Fruit fly (Drosophila melanogaster): ENCODE data around the gene CIAPIN1.

Gene CIAPIN1

DNA sequence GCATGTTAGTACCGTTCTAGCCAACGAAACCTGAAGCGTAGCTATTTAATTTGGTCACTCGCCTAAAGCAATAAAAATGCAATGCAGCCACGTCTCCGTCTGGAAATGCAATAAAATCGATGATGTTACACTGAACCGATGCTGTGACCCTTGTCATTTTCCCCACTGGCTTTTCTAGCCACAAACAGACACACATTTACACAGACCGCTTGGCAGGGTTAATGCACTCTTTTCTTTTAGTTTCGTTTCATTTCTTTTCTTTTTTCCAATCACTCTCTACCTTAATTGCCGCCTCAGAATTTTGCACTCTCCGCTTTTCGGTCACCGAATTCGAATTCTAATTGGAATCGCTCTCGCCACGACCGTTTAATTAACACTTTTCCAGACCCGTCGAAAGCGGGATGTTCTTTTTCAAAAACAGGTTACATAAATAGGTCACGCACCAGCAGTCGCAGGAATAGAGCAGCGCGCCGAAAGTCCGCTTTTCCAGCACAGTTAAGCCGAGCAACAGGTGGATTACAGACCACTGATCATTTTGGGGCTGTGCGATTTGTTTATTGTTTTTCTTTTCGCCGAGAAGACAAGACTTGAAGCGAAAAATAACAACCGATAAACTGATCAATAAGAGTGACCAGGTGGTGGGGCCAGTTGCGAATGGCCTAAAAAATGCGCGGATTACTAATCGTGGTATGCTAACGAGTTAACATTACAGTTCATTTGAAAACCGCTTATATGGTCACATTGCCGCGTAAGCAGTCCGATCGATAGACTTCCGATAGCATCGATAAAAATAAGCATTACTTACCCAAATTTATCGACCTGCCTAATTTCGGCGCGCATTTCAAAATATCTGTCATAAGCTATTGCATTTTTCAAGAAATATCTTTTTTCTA, 18.8 kb upstream of the CIAPIN1 start, which contains the start of gene ck (continued):
- TF ChIP-seq Spps (tag; optimal IDR thresholded peaks at IDR 0.05) (no peak), zf30C (GFP tag; optimal IDR thresholded peaks at IDR 0.05) (no peak), stwl (tag; optimal IDR thresholded peaks at IDR 0.05) (peak; percentile 92), run (tag; optimal IDR thresholded peaks at IDR 0.05) (no peak), CG8388 (GFP tag; optimal IDR thresholded peaks at IDR 0.05) (no peak), CkIIα-i1 (GFP tag; IDR thresholded peaks at IDR 0.05) (no peak), CG6683 (GFP tag; optimal IDR thresholded peaks at IDR 0.05) (no peak), hkb (optimal IDR thresholded peaks at IDR 0.05) (no peak), hkb (GFP tag; IDR thresholded peaks at IDR 0.05) (no peak), Dip3 (GFP tag; optimal IDR thresholded peaks at IDR 0.05) (no peak), CG6654 (GFP tag; optimal IDR thresholded peaks at IDR 0.05) (no peak), CG13894 (tag; optimal IDR thresholded peaks at IDR 0.05) (peak; percentile 23), dmrt99B (tag; optimal IDR thresholded peaks at IDR 0.05) (no peak), NFAT (GFP tag; IDR thresholded peaks at IDR 0.05) (no peak), eyg (GFP tag; optimal IDR thresholded peaks at IDR 0.05) (no peak), CG32767 (GFP tag; IDR thresholded peaks at IDR 0.05) (no peak), trem (tag; optimal IDR thresholded peaks at IDR 0.05) (peak; percentile 61), Chrac-16 (GFP tag; optimal IDR thresholded peaks at IDR 0.05) (no peak), pita (GFP tag; optimal IDR thresholded peaks at IDR 0.05) (no peak), Opbp (GFP tag; IDR thresholded peaks at IDR 0.05; ENCODE audit: partially characterized antibody) (peak; percentile 68; the same call in 2 of the 3 replicates), CG10366 (GFP tag; IDR thresholded peaks at IDR 0.05) (no peak), Max (GFP tag; optimal IDR thresholded peaks at IDR 0.05) (no peak), Dip2 (GFP tag; IDR thresholded peaks at IDR 0.05) (no peak), sug (tag; optimal IDR thresholded peaks at IDR 0.05) (peak; percentile 46), CG10147 (GFP tag; optimal IDR thresholded peaks at IDR 0.05) (no peak), Antp (GFP tag; optimal IDR thresholded peaks at IDR 0.05) (no peak), CG4328 (GFP tag; optimal IDR thresholded peaks at IDR 0.05) (no peak), CG17568 (GFP tag; optimal IDR thresholded peaks at IDR 0.05) (no peak), Dfd (GFP tag; optimal IDR thresholded peaks at IDR 0.05) (no peak), vnd (GFP tag; IDR thresholded peaks at IDR 0.05; ENCODE audit: partially characterized antibody) (peak; percentile 54; the same call in 2 of the 3 replicates), H2.0 (GFP tag; IDR thresholded peaks at IDR 0.05) (no peak), CG17359 (tag; optimal IDR thresholded peaks at IDR 0.05) (no peak), ro (GFP tag; IDR thresholded peaks at IDR 0.05) (no peak), al (GFP tag; IDR thresholded peaks at IDR 0.05) (no peak), Dref (GFP tag; IDR thresholded peaks at IDR 0.05) (peak; percentile 85), CG10462 (GFP tag; optimal IDR thresholded peaks at IDR 0.05) (no peak), CG9437 (GFP tag; optimal IDR thresholded peaks at IDR 0.05) (no peak), CG9817 (tag; optimal IDR thresholded peaks at IDR 0.05) (no peak), HmgD (GFP tag; optimal IDR thresholded peaks at IDR 0.05) (no peak), Atf3 (GFP tag; optimal IDR thresholded peaks at IDR 0.05) (no peak), yki (optimal IDR thresholded peaks at IDR 0.05) (no peak), Nf-YA (GFP tag; IDR thresholded peaks at IDR 0.05) (no peak), scrt (GFP tag; optimal IDR thresholded peaks at IDR 0.05) (no peak), mam (GFP tag; optimal IDR thresholded peaks at IDR 0.05) (no peak), CG13123 (GFP tag; optimal IDR thresholded peaks at IDR 0.05) (no peak), Atf-2 (GFP tag; optimal IDR thresholded peaks at IDR 0.05) (no peak), Xrp1 (GFP tag; IDR thresholded peaks at IDR 0.05) (no peak), grau (tag; optimal IDR thresholded peaks at IDR 0.05) (peak; percentile 24), lbe (GFP tag; optimal IDR thresholded peaks at IDR 0.05) (no peak), Hmr (GFP tag; optimal IDR thresholded peaks at IDR 0.05) (peak; percentile 64), CG32772 (GFP tag; IDR thresholded peaks at IDR 0.05) (no peak)
